Worm (Caenorhabditis elegans) whole organism, L4/young adult: ENCODE data around the gene nfyc-1.

Experiments
- W03F9.2 ChIP-seq: fragments of 150-350 bp; optimal IDR thresholded peaks from 2 replicates; lab custom pipeline; 2014; ENCODE audit warnings: missing biosample characterization, missing genetic modification characterization
- him-1 ChIP-seq: sonication (generic microtip); optimal IDR thresholded peaks from 2 replicates; lab custom pipeline; 2016; ENCODE audit warnings: missing genotype, missing genetic modification reagents, missing genetic modification characterization, missing compliant biosample characterization

ce11 chrII:18787-19186 is 24.9 kb upstream of the nfyc-1 start:
- TF ChIP-seq him-1 (tag; lab: Kevin White, UChicago) (no peak), W03F9.2 (tag; lab: Kevin White, UChicago) (peak; percentile 53)
